Worm (Caenorhabditis elegans) whole organism, L3 larva: ENCODE measurements around the gene ifa-1.

Experiments
- ZK546.5 ChIP-seq: sonication (generic microtip); optimal IDR thresholded peaks from 2 replicates; lab custom pipeline; 2017; ENCODE audit warnings: missing biosample characterization, missing genetic modification characterization
- aly-2 ChIP-seq: fragments of 150-350 bp; optimal IDR thresholded peaks from 2 replicates; lab custom pipeline; 2014; ENCODE audit warnings: missing biosample characterization, missing genetic modification characterization
- ama-1 ChIP-seq: fragments of 150-350 bp; optimal IDR thresholded peaks from 2 replicates; lab custom pipeline; 2018
- ceh-16 ChIP-seq: sonication (generic microtip); optimal IDR thresholded peaks from 2 replicates; lab custom pipeline; 2017; ENCODE audit warnings: missing biosample characterization, missing genetic modification characterization
- ceh-28 ChIP-seq: fragments of 150-350 bp; optimal IDR thresholded peaks from 2 replicates; lab custom pipeline; 2014; ENCODE audit warnings: missing biosample characterization, missing genetic modification reagents, missing genetic modification characterization
- ceh-82 ChIP-seq: fragments of 150-350 bp; optimal IDR thresholded peaks from 2 replicates; lab custom pipeline; 2014; ENCODE audit warnings: missing biosample characterization, missing genetic modification characterization
- ceh-9 ChIP-seq: sonication (generic microtip); optimal IDR thresholded peaks from 2 replicates; lab custom pipeline; 2018; ENCODE audit warnings: missing biosample characterization, missing genetic modification characterization
- egl-27 ChIP-seq: sonication (generic microtip); optimal IDR thresholded peaks from 4 replicates; lab custom pipeline; 2017; ENCODE audit warnings: missing biosample characterization, missing genetic modification reagents, missing genetic modification characterization
- elt-2 ChIP-seq: sonication (generic microtip); optimal IDR thresholded peaks from 2 replicates; lab custom pipeline; 2016; ENCODE audit warnings: missing genetic modification reagents, mild to moderate bottlenecking, missing genetic modification characterization, missing compliant biosample characterization
- elt-3 ChIP-seq, 3 experiments: fragments of 150-350 bp in 1 of 3; sonication (generic microtip) in 2 of 3; optimal IDR thresholded peaks; 2 replicates in 2 of 3; 4 replicates in 1 of 3; lab custom pipeline; 2014 to 2017; ENCODE audit warnings: missing biosample characterization in 3 of 3, missing genetic modification characterization in 3 of 3
- fkh-2 ChIP-seq: fragments of 150-350 bp; optimal IDR thresholded peaks from 2 replicates; lab custom pipeline; 2014; ENCODE audit warnings: missing biosample characterization, missing genetic modification reagents, missing genetic modification characterization
- fos-1 ChIP-seq: fragments of 150-350 bp; optimal IDR thresholded peaks from 2 replicates; lab custom pipeline; 2014; ENCODE audit warnings: missing biosample characterization, missing genetic modification characterization
- hmg-11 ChIP-seq: sonication (generic microtip); optimal IDR thresholded peaks from 2 replicates; lab custom pipeline; 2016; ENCODE audit warnings: missing genetic modification characterization, missing compliant biosample characterization
- jun-1 ChIP-seq: fragments of 150-350 bp; optimal IDR thresholded peaks from 2 replicates; lab custom pipeline; 2014; ENCODE audit warnings: missing biosample characterization, missing genetic modification reagents, missing genetic modification characterization
- lin-15B ChIP-seq: fragments of 150-350 bp; optimal IDR thresholded peaks from 2 replicates; lab custom pipeline; 2014; ENCODE audit warnings: missing biosample characterization, missing genetic modification characterization
- lin-39 ChIP-seq: fragments of 150-350 bp; optimal IDR thresholded peaks from 2 replicates; lab custom pipeline; 2018; ENCODE audit warnings: missing biosample characterization, missing genetic modification reagents, missing genetic modification characterization
- lsy-12 ChIP-seq: sonication (generic microtip); optimal IDR thresholded peaks from 2 replicates; lab custom pipeline; 2016; ENCODE audit warnings: mild to moderate bottlenecking, missing genetic modification characterization, missing compliant biosample characterization
- mdl-1 ChIP-seq: fragments of 150-350 bp; optimal IDR thresholded peaks from 2 replicates; lab custom pipeline; 2014; ENCODE audit warnings: missing biosample characterization, missing genetic modification characterization
- mml-1 ChIP-seq: fragments of 150-350 bp; sonication (generic microtip); optimal IDR thresholded peaks from 3 replicates; lab custom pipeline; 2014; ENCODE audit warnings: missing biosample characterization, missing genetic modification characterization
- nfya-1 ChIP-seq: sonication (generic microtip); optimal IDR thresholded peaks from 2 replicates; lab custom pipeline; 2017; ENCODE audit warnings: missing genetic modification characterization, mild to moderate bottlenecking, missing compliant biosample characterization, antibody characterized with exemption, moderate library complexity; ENCODE audit not compliant: insufficient read depth
- nhr-12 ChIP-seq: fragments of 150-350 bp; optimal IDR thresholded peaks from 2 replicates; lab custom pipeline; 2014; ENCODE audit warnings: missing biosample characterization, missing genetic modification characterization
- nhr-23 ChIP-seq: fragments of 150-350 bp; optimal IDR thresholded peaks from 2 replicates; lab custom pipeline; 2014; ENCODE audit warnings: missing biosample characterization, missing genetic modification reagents, missing genetic modification characterization
- nhr-237 ChIP-seq: fragments of 150-350 bp; optimal IDR thresholded peaks from 2 replicates; lab custom pipeline; 2014; ENCODE audit warnings: missing biosample characterization, missing genetic modification characterization
- nhr-28 ChIP-seq: fragments of 150-350 bp; optimal IDR thresholded peaks from 2 replicates; lab custom pipeline; 2014; ENCODE audit warnings: missing biosample characterization, missing genetic modification characterization
- nhr-43 ChIP-seq: sonication (generic microtip); optimal IDR thresholded peaks from 2 replicates; lab custom pipeline; 2016; ENCODE audit warnings: mild to moderate bottlenecking, missing genetic modification characterization, missing compliant biosample characterization; ENCODE audit not compliant: poor library complexity, severe bottlenecking
- nhr-67 ChIP-seq: fragments of 150-350 bp; optimal IDR thresholded peaks from 2 replicates; lab custom pipeline; 2014; ENCODE audit warnings: missing biosample characterization, missing genetic modification characterization
- nhr-76 ChIP-seq: fragments of 150-350 bp; sonication (generic microtip); optimal IDR thresholded peaks from 5 replicates; lab custom pipeline; 2014; ENCODE audit warnings: missing biosample characterization, missing genetic modification characterization
- pha-4 ChIP-seq: fragments of 150-350 bp; optimal IDR thresholded peaks from 2 replicates; lab custom pipeline; 2014; ENCODE audit warnings: missing biosample characterization, missing genetic modification reagents, missing genetic modification characterization
- pqm-1 ChIP-seq: fragments of 150-350 bp; optimal IDR thresholded peaks from 2 replicates; lab custom pipeline; 2017; ENCODE audit warnings: missing biosample characterization, missing genetic modification characterization, inconsistent platforms
- skn-1 ChIP-seq: fragments of 150-350 bp; optimal IDR thresholded peaks from 2 replicates; lab custom pipeline; 2014; ENCODE audit warnings: missing biosample characterization, missing genetic modification characterization
- snpc-4 ChIP-seq: fragments of 150-350 bp; optimal IDR thresholded peaks from 2 replicates; lab custom pipeline; 2014; ENCODE audit warnings: missing biosample characterization, missing genetic modification characterization
- tbx-2 ChIP-seq: sonication (generic microtip); optimal IDR thresholded peaks from 2 replicates; lab custom pipeline; 2016; ENCODE audit warnings: mild to moderate bottlenecking, missing genetic modification characterization, missing compliant biosample characterization
- unc-39 ChIP-seq: sonication (generic microtip); optimal IDR thresholded peaks from 4 replicates; lab custom pipeline; 2017; ENCODE audit warnings: missing biosample characterization, missing genetic modification characterization
- unc-62 ChIP-seq: fragments of 150-350 bp; sonication (generic microtip); optimal IDR thresholded peaks from 4 replicates; lab custom pipeline; 2014; ENCODE audit warnings: missing biosample characterization, missing genetic modification reagents, missing genetic modification characterization
- ztf-11 ChIP-seq: fragments of 150-350 bp; optimal IDR thresholded peaks from 2 replicates; lab custom pipeline; 2014; ENCODE audit warnings: missing biosample characterization, missing genetic modification characterization

The ifa-1 gene

ce11 chrX:11270882-11271281 is at the start of gene ifa-1:
Gene ifa-1, plus strand, starts transcription at chrX:11271182.
- TF ChIP-seq lin-15B (tag; lab: Kevin White, UChicago) = no peak
- TF ChIP-seq egl-27 (tag; lab: Kevin White, UChicago) = no peak
- TF ChIP-seq elt-3 (tag; optimal IDR thresholded peaks at IDR 0.05; lab: Kevin White, UChicago) = no peak
- TF ChIP-seq fos-1 (tag; lab: Kevin White, UChicago) = no peak
- TF ChIP-seq nhr-237 (tag; lab: Kevin White, UChicago) = no peak
- no peak for TF ChIP-seq nhr-28 (tag; lab: Kevin White, UChicago)
- no peak for TF ChIP-seq ceh-9
- no peak for TF ChIP-seq pha-4
- no peak for TF ChIP-seq nfya-1 (tag; lab: Kevin White, UChicago)
- no peak for TF ChIP-seq nhr-67 (tag; lab: Kevin White, UChicago)
- TF ChIP-seq ZK546.5 (tag; lab: Kevin White, UChicago) = no peak
- TF ChIP-seq tbx-2 = no peak
- no peak for TF ChIP-seq unc-62 (GFP tag; lab: Kevin White, UChicago)
- no peak for TF ChIP-seq snpc-4 (tag; lab: Kevin White, UChicago)
- no peak for TF ChIP-seq ceh-16
- TF ChIP-seq aly-2 = no peak
- TF ChIP-seq mml-1 (tag; lab: Kevin White, UChicago) = no peak

- TF ChIP-seq aly-2 = no peak
- peak; percentile 31 for TF ChIP-seq hmg-11
Observed at ce11 chrX:11222597-11223218, 48.3 kb upstream of the ifa-1 start, which contains the start of gene C34F6.9. Gene C34F6.9, minus strand, starts transcription at chrX:11222647.

- TF ChIP-seq pha-4 (no peak), hmg-11 (no peak), ceh-16 (no peak), elt-3 (tag; optimal IDR thresholded peaks at IDR 0.05; lab: Kevin White, UChicago) (no peak), snpc-4 (tag; lab: Kevin White, UChicago) (no peak), lsy-12 (tag; lab: Kevin White, UChicago) (no peak), nhr-43 (tag; lab: Kevin White, UChicago) (no peak), nhr-28 (tag; lab: Kevin White, UChicago) (no peak), unc-39 (tag; lab: Kevin White, UChicago) (no peak)
Observed at ce11 chrX:11226595-11226994, 44.4 kb upstream of the ifa-1 start, which contains the start of gene C34F6.12. Gene C34F6.12, minus strand, starts transcription at chrX:11226695.

- TF ChIP-seq nhr-237 (tag; lab: Kevin White, UChicago) (no peak), aly-2 (no peak), lsy-12 (tag; lab: Kevin White, UChicago) (peak; percentile 16), lin-39 (tag; lab: Kevin White, UChicago) (peak; percentile 1), nfya-1 (tag; lab: Kevin White, UChicago) (peak; percentile 5), ceh-82 (no peak), nhr-28 (tag; lab: Kevin White, UChicago) (no peak), nhr-76 (tag; lab: Kevin White, UChicago) (no peak), ceh-9 (no peak), ama-1 (lab: Kevin White, UChicago) (peak; percentile 5), ceh-28 (tag; lab: Kevin White, UChicago) (no peak), nhr-43 (tag; lab: Kevin White, UChicago) (no peak), nhr-23 (no peak), nhr-12 (tag; lab: Kevin White, UChicago) (no peak), fkh-2 (no peak), egl-27 (tag; lab: Kevin White, UChicago) (no peak), fos-1 (tag; lab: Kevin White, UChicago) (no peak)
Observed at ce11 chrX:11240585-11241115, 30.3 kb upstream of the ifa-1 start, which contains the start of gene C34F6.10. Gene C34F6.10, minus strand, starts transcription at chrX:11240635.

ce11 chrX:11241479-11241878 is 29.5 kb upstream of the ifa-1 start:
- peak; percentile 14 for TF ChIP-seq hmg-11
- no peak for TF ChIP-seq fkh-2
- TF ChIP-seq pqm-1 (tag; lab: Kevin White, UChicago) = no peak
- TF ChIP-seq nhr-23 = no peak
- no peak for TF ChIP-seq aly-2
- no peak for TF ChIP-seq skn-1
- no peak for TF ChIP-seq elt-2 (tag; lab: Kevin White, UChicago)
- TF ChIP-seq jun-1 (tag; lab: Kevin White, UChicago) = no peak
- TF ChIP-seq mdl-1 (tag; lab: Kevin White, UChicago) = no peak
- no peak for TF ChIP-seq ztf-11 (tag; lab: Kevin White, UChicago)
- TF ChIP-seq ZK546.5 (tag; lab: Kevin White, UChicago) = no peak
- TF ChIP-seq ceh-9 = no peak
- peak; percentile 21 for TF ChIP-seq nfya-1 (tag; lab: Kevin White, UChicago)
